Worm (Caenorhabditis elegans): Measurements from ENCODE around the gene F53C3.3.

DNA sequence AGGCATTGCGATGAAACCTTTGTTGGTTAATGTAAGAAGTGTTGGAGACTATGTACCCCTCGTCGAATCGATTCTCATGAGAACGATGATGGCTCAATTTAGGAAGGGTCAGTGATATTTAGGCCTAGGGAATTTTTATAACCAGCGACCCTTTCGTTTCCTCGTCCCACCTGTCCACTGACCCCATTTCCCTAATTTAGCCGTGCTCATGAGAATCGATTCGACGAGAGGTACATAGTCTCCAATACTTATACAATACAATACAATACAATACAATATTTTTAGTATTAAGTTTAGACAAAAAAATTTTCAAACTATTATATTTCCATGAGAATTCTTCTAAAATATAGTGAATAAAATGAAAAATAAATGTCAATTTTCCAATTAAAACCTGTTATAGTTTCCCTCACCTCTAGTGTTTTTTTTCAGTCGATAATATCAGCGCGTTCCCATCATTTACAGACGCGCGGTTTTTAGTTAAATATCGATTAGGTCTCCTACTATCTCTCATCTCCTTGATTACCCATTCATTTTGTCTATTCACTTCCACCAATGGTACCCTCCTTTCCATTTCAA, 4.0 kb downstream of the F53C3.3 start, which contains the start of the genes F53C3.11 and fbxb-103:
- no peak for TF ChIP-seq set-16 (GFP tag; IDR thresholded peaks at IDR 0.05)
- TF ChIP-seq mxl-2 (GFP tag; conservative IDR thresholded peaks at IDR 0.05): no peak
- TF ChIP-seq nhr-77 (tag; optimal IDR thresholded peaks at IDR 0.05): no peak
- no peak for TF ChIP-seq zag-1 (tag; optimal IDR thresholded peaks at IDR 0.05)
- TF ChIP-seq pqm-1 (tag; optimal IDR thresholded peaks at IDR 0.05): no peak
- no peak for TF ChIP-seq unc-130 (GFP tag; optimal IDR thresholded peaks at IDR 0.05)
